Worm (Caenorhabditis elegans) whole organism, late embryonic: Measurements from ENCODE around the gene T25D3.4.
A peak's percentile ranks its signal among the peaks of the same experiment; 100 is the strongest.

Experiments used
- C08G9.2 ChIP-seq: sonication (generic microtip); optimal IDR thresholded peaks from 2 replicates; lab custom pipeline; 2016; ENCODE audit warnings: mild to moderate bottlenecking, missing genetic modification characterization, moderate library complexity, missing compliant biosample characterization
- F13H6.1 ChIP-seq: sonication (generic microtip); optimal IDR thresholded peaks from 2 replicates; lab custom pipeline; 2016; ENCODE audit warnings: missing genetic modification characterization, missing compliant biosample characterization
- K02D7.2 ChIP-seq: sonication (generic microtip); optimal IDR thresholded peaks from 2 replicates; lab custom pipeline; 2017; ENCODE audit warnings: mild to moderate bottlenecking, missing genetic modification characterization, missing compliant biosample characterization
- Y22D7AL.16 ChIP-seq: sonication (generic microtip); optimal IDR thresholded peaks from 2 replicates; lab custom pipeline; 2016; ENCODE audit warnings: missing genetic modification characterization, missing compliant biosample characterization
- ahr-1 ChIP-seq: sonication (generic microtip); optimal IDR thresholded peaks from 2 replicates; lab custom pipeline; 2016; ENCODE audit warnings: missing genetic modification characterization, missing compliant biosample characterization
- ama-1 ChIP-seq: fragments of 150-350 bp; optimal IDR thresholded peaks from 2 replicates; lab custom pipeline; 2014
- ceh-18 ChIP-seq: sonication (generic microtip); optimal IDR thresholded peaks from 2 replicates; lab custom pipeline; 2016; ENCODE audit warnings: missing genetic modification characterization, missing compliant biosample characterization
- ceh-19 ChIP-seq: fragments of 200-800 bp; sonication (Bioruptor generic); optimal IDR thresholded peaks from 2 replicates; lab custom pipeline; 2018; ENCODE audit warnings: mild to moderate bottlenecking, missing genetic modification characterization, missing compliant biosample characterization
- ceh-2 ChIP-seq: sonication (generic microtip); optimal IDR thresholded peaks from 2 replicates; lab custom pipeline; 2016; ENCODE audit warnings: missing genotype, missing genetic modification characterization, missing compliant biosample characterization
- ceh-22 ChIP-seq: sonication (generic microtip); optimal IDR thresholded peaks from 2 replicates; lab custom pipeline; 2017; ENCODE audit warnings: missing biosample characterization, missing genetic modification characterization
- ceh-24 ChIP-seq: sonication (generic microtip); optimal IDR thresholded peaks from 2 replicates; lab custom pipeline; 2016; ENCODE audit warnings: mild to moderate bottlenecking, missing genetic modification characterization, missing compliant biosample characterization
- dmd-4 ChIP-seq: sonication (generic microtip); optimal IDR thresholded peaks from 2 replicates; lab custom pipeline; 2016; ENCODE audit warnings: borderline replicate concordance, missing genetic modification characterization, missing compliant biosample characterization
- dve-1 ChIP-seq: sonication (generic microtip); optimal IDR thresholded peaks from 2 replicates; lab custom pipeline; 2017; ENCODE audit warnings: antibody characterized with exemption, mild to moderate bottlenecking, missing genetic modification characterization, missing compliant biosample characterization
- elt-2 ChIP-seq: sonication (generic microtip); optimal IDR thresholded peaks from 2 replicates; lab custom pipeline; 2016; ENCODE audit warnings: missing genetic modification reagents, missing genetic modification characterization, missing compliant biosample characterization
- fkh-10 ChIP-seq: fragments of 150-350 bp; optimal IDR thresholded peaks from 2 replicates; lab custom pipeline; 2014; ENCODE audit warnings: missing biosample characterization, missing genetic modification reagents, missing genetic modification characterization
- gmeb-2 ChIP-seq: sonication (generic microtip); optimal IDR thresholded peaks from 2 replicates; lab custom pipeline; 2016; ENCODE audit warnings: missing genetic modification characterization, inconsistent platforms, missing compliant biosample characterization
- hlh-15 ChIP-seq: sonication (generic microtip); optimal IDR thresholded peaks from 2 replicates; lab custom pipeline; 2016; ENCODE audit warnings: missing genetic modification characterization, missing compliant biosample characterization
- hlh-30 ChIP-seq: sonication (generic microtip); optimal IDR thresholded peaks from 2 replicates; lab custom pipeline; 2017; ENCODE audit warnings: antibody characterized with exemption, missing genetic modification characterization, missing compliant biosample characterization; ENCODE audit not compliant: insufficient read depth
- hlh-6 ChIP-seq: sonication (generic microtip); optimal IDR thresholded peaks from 2 replicates; lab custom pipeline; 2016; ENCODE audit warnings: missing genotype, missing genetic modification characterization, missing compliant biosample characterization
- lim-6 ChIP-seq: sonication (generic microtip); optimal IDR thresholded peaks from 2 replicates; lab custom pipeline; 2016; ENCODE audit warnings: missing genetic modification characterization, missing compliant biosample characterization
- lin-11 ChIP-seq: fragments of 200-800 bp; sonication (Bioruptor generic); optimal IDR thresholded peaks from 2 replicates; lab custom pipeline; 2018; ENCODE audit warnings: mild to moderate bottlenecking, missing genetic modification characterization, missing compliant biosample characterization
- madf-2 ChIP-seq: sonication (generic microtip); optimal IDR thresholded peaks from 2 replicates; lab custom pipeline; 2017; ENCODE audit warnings: missing genetic modification characterization, missing compliant biosample characterization
- mec-3 ChIP-seq: sonication (generic microtip); optimal IDR thresholded peaks from 2 replicates; lab custom pipeline; 2016; ENCODE audit warnings: borderline replicate concordance, missing genetic modification characterization, missing compliant biosample characterization
- nfya-1 ChIP-seq: sonication (generic microtip); optimal IDR thresholded peaks from 2 replicates; lab custom pipeline; 2017; ENCODE audit warnings: missing genetic modification characterization, mild to moderate bottlenecking, missing compliant biosample characterization, antibody characterized with exemption, moderate library complexity
- odd-2 ChIP-seq: sonication (generic microtip); optimal IDR thresholded peaks from 2 replicates; lab custom pipeline; 2017; ENCODE audit warnings: antibody characterized with exemption, mild to moderate bottlenecking, missing genetic modification characterization, missing compliant biosample characterization
- pha-2 ChIP-seq: sonication (generic microtip); optimal IDR thresholded peaks from 2 replicates; lab custom pipeline; 2017; ENCODE audit warnings: mild to moderate bottlenecking, missing genetic modification characterization, missing compliant biosample characterization
- pqm-1 ChIP-seq: sonication (generic microtip); optimal IDR thresholded peaks from 2 replicates; lab custom pipeline; 2016; ENCODE audit warnings: missing genetic modification characterization, missing compliant biosample characterization
- sox-2 ChIP-seq: fragments of 200-800 bp; sonication (Bioruptor generic); IDR thresholded peaks from 2 replicates; pipeline ENCODE4 v1.3.6; 2022; ENCODE audit warnings: missing genetic modification reagents, missing genetic modification characterization, missing compliant biosample characterization
- syd-9 ChIP-seq: sonication (generic microtip); optimal IDR thresholded peaks from 2 replicates; lab custom pipeline; 2016; ENCODE audit warnings: mild to moderate bottlenecking, missing genetic modification characterization, moderate library complexity, missing compliant biosample characterization
- tbx-2 ChIP-seq: sonication (generic microtip); optimal IDR thresholded peaks from 2 replicates; lab custom pipeline; 2016; ENCODE audit warnings: missing genetic modification characterization, missing compliant biosample characterization
- ttx-3 ChIP-seq: sonication (generic microtip); optimal IDR thresholded peaks from 2 replicates; lab custom pipeline; 2016; ENCODE audit warnings: missing genetic modification reagents, missing genetic modification characterization, missing compliant biosample characterization
- unc-42 ChIP-seq: sonication (generic microtip); optimal IDR thresholded peaks from 2 replicates; lab custom pipeline; 2016; ENCODE audit warnings: missing genotype, missing genetic modification characterization, missing compliant biosample characterization
- zip-5 ChIP-seq: sonication (generic microtip); optimal IDR thresholded peaks from 2 replicates; lab custom pipeline; 2016; ENCODE audit warnings: missing genetic modification characterization, missing compliant biosample characterization

The T25D3.4 gene

DNA sequence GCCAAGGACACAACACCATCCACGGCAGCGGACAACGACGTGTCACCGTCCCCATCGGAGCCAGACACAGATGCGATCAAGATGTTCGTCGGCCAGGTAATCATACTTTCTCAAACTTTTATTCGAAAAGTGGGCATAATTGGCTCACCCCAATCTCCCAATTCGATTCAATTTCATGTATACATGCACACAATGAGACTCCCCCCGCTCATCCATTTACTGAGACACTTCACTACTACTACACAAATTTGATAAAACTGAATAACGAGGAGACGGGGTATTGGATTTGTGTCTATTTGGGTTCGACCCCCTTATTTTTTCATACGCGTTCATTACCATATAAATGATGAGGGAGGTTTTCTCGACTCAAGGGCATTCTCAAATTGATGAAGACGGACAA lies 16.2 kb downstream of the T25D3.4 start:
- peak; percentile 97 for TF ChIP-seq unc-42 (tag; lab: Kevin White, UChicago)
- TF ChIP-seq ceh-18 (tag; lab: Kevin White, UChicago) = no peak
- TF ChIP-seq ceh-22 (tag; lab: Kevin White, UChicago) = no peak
- TF ChIP-seq ceh-19 (GFP tag; lab: Kevin White, UChicago) = no peak

DNA sequence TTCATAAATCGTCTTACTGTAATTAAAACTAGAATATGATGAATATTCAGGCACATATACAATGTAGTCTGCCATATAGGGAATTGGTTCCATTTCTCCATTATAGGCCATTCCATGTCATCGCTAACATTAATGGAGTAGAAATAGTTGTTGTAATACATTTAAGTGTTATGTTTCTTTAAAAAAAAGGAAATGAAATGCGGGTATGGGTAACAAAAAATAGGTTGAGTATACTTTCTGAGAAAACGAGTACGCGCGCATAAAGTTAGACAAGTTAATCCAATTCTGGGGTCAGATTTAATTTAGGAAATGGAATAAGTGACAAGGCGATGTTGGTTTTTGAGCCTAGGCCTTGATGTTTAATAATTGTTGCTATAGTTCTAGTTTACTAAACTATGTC lies 26.6 kb downstream of the T25D3.4 start, which contains the start of gene T01D1.7:
T01D1.7 (minus strand) TSS at position 101 of the 400 bp plus-strand sequence.
- TF ChIP-seq unc-42 (tag; lab: Kevin White, UChicago) (peak; percentile 42), gmeb-2 (tag; lab: Kevin White, UChicago) (no peak), ceh-24 (tag; lab: Kevin White, UChicago) (no peak), K02D7.2 (tag; lab: Kevin White, UChicago) (no peak), pqm-1 (no peak)

DNA sequence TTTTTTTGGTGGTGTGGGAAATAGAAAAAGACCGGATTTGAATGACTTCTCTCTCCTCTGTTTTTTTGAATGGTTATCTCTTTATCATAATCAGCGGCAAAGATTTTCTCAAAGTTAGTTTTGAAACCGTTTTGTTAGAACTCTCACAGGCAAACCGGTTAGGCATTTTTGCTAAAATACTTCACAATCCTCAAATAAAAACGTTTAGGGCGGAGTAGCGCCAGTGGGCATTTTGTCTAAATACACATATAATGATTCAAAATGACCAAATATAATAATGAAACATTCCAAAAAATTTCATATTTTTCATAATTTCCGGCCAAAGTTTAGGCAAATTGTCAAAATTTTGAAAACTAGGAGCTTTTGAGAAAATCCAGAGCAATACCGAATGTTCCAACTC lies 28.8 kb downstream of the T25D3.4 start, which contains the start of gene T01D1.3:
T01D1.3 (minus strand) TSS at position 101 of the 400 bp plus-strand sequence.
- no peak for TF ChIP-seq elt-2 (tag; lab: Kevin White, UChicago)
- TF ChIP-seq madf-2 (tag; lab: Kevin White, UChicago) = no peak
- no peak for TF ChIP-seq ama-1 (lab: Kevin White, UChicago)
- no peak for TF ChIP-seq dve-1
- TF ChIP-seq ahr-1 (tag; lab: Kevin White, UChicago) = no peak
- TF ChIP-seq pha-2 (tag; lab: Kevin White, UChicago) = no peak

DNA sequence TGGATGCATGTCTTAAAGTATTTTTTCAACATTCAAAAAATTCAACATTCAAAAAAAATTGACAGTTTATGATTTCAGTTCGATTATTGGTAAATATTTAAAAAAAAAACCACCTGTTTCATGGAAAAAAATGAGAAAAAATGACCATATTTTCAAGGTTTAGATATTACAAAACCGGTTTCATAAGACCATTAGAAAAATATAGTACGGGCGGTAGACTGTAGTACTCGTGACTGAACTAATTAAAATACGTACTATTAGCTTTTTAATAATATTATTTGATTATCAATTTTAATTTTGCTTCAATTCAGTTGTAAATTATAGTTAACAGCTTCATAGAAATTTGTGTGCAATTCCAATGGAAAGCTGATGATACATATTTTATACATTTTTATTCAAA lies 29.6 kb downstream of the T25D3.4 start:
- TF ChIP-seq ceh-22 (tag; lab: Kevin White, UChicago) (no peak), C08G9.2 (tag; lab: Kevin White, UChicago) (no peak), sox-2 (no peak), nfya-1 (tag; lab: Kevin White, UChicago) (no peak), ceh-18 (tag; lab: Kevin White, UChicago) (no peak), syd-9 (tag; lab: Kevin White, UChicago) (no peak), hlh-30 (tag; lab: Kevin White, UChicago) (no peak), mec-3 (tag; lab: Kevin White, UChicago) (no peak), ceh-19 (GFP tag; lab: Kevin White, UChicago) (no peak), dmd-4 (tag; lab: Kevin White, UChicago) (no peak), hlh-6 (no peak), fkh-10 (GFP tag; lab: Kevin White, UChicago) (no peak), F13H6.1 (tag; lab: Kevin White, UChicago) (no peak), zip-5 (tag; lab: Kevin White, UChicago) (no peak), tbx-2 (tag; lab: Kevin White, UChicago) (no peak), hlh-15 (tag; lab: Kevin White, UChicago) (no peak), ceh-2 (no peak), lin-11 (tag; lab: Kevin White, UChicago) (no peak), unc-42 (tag; lab: Kevin White, UChicago) (no peak)

DNA sequence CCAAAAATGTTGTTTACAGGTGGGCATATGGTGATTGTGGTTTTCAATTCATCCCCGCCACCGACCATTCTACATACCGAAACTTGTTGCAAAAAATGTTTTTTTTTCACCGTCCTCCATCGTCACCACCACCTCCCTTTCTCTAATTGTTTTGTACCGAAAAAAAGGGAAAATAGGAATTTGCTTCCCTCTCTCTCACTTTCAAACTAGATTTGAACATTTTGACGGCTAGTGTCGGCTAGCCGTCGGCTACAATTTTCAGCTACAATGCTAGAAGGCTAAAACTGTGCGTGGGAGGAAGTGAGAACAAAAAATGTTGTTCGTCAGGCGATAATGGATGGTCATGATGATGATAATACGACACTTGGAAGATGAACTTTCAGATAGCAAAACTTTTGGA lies 31.1 kb downstream of the T25D3.4 start:
- no peak for TF ChIP-seq lim-6 (tag; lab: Kevin White, UChicago)
- no peak for TF ChIP-seq ttx-3 (tag; lab: Kevin White, UChicago)
- no peak for TF ChIP-seq Y22D7AL.16 (tag; lab: Kevin White, UChicago)
- TF ChIP-seq C08G9.2 (tag; lab: Kevin White, UChicago) = no peak
- no peak for TF ChIP-seq tbx-2 (tag; lab: Kevin White, UChicago)
- no peak for TF ChIP-seq ceh-18 (tag; lab: Kevin White, UChicago)

DNA sequence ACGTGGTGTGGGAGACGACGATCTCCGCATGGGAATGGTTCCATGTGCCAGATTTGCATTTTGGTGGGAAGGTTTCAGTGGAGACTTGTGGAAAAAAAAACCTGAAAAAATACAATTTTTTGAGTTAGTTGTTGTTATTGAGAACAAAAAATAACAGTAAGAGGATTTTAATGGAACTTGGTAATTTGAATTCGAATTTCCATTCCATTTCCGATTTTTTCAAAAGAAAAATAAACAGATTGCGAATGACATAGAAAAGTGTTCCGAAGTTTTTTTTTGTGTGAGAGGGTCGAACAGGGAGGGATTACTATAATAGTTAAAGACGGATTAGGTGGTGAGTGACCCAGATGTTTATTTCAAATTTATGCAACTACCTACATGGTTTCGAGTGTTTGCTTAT lies 32.0 kb downstream of the T25D3.4 start, which contains the start of gene T01D1.4:
T01D1.4 (minus strand) TSS at position 101 of the 400 bp plus-strand sequence.
- TF ChIP-seq ceh-19 (GFP tag; lab: Kevin White, UChicago) (no peak), tbx-2 (tag; lab: Kevin White, UChicago) (no peak), odd-2 (no peak)
